Fruit fly (Drosophila melanogaster) whole organism: ENCODE results near the gene CG12998.

Source experiments
- CG8478 ChIP-seq: fragments of >200 bp; optimal IDR thresholded peaks from 2 replicates; lab custom pipeline; 2018; ENCODE audit warnings: inconsistent platforms
- psq ChIP-seq: fragments of >200 bp; optimal IDR thresholded peaks from 2 replicates; lab custom pipeline; 2017

dm6 chrX:17226681-17227019 is 8.2 kb downstream of the CG12998 start, which contains the start of gene CG10598:
- TF ChIP-seq CG8478 (no peak), psq (lab: Kevin White, UChicago) (no peak)
